Worm (Caenorhabditis elegans): ENCODE data around the gene F21C10.1.

F21C10.1 gene

ce11 chrV:9157597-9157996, 25.5 kb downstream of the F21C10.1 start:
- TF ChIP-seq flt-1 (GFP tag; IDR thresholded peaks at IDR 0.05): no peak

- TF ChIP-seq ref-1 (GFP tag; conservative IDR thresholded peaks at IDR 0.05) (no peak), klf-2 (GFP tag; conservative IDR thresholded peaks at IDR 0.05) (no peak), cog-1 (tag; optimal IDR thresholded peaks at IDR 0.05) (no peak), med-1 (GFP tag; optimal IDR thresholded peaks at IDR 0.05; ENCODE audit: insufficient read depth) (no peak), tab-1 (GFP tag; IDR thresholded peaks at IDR 0.05) (no peak), flt-1 (GFP tag; IDR thresholded peaks at IDR 0.05) (no peak), ztf-23 (GFP tag; IDR thresholded peaks at IDR 0.05) (no peak), ztf-29 (GFP tag; IDR thresholded peaks at IDR 0.05) (no peak), T22C8.4 (GFP tag; IDR thresholded peaks at IDR 0.05) (no peak)
These were observed 28.2 kb downstream of the F21C10.1 start, which contains the start of gene col-144 for ce11 chrV:9160224-9160886. Gene col-144 (minus strand): TSS chrV:9160642.

ce11 chrV:9162118-9162729, 30.1 kb downstream of the F21C10.1 start:
- TF ChIP-seq tab-1 (GFP tag; IDR thresholded peaks at IDR 0.05): no peak
- TF ChIP-seq med-1 (GFP tag; optimal IDR thresholded peaks at IDR 0.05; ENCODE audit: insufficient read depth): no peak
- TF ChIP-seq flt-1 (GFP tag; IDR thresholded peaks at IDR 0.05): no peak
- no peak for TF ChIP-seq ztf-23 (GFP tag; IDR thresholded peaks at IDR 0.05)
- TF ChIP-seq T22C8.4 (GFP tag; IDR thresholded peaks at IDR 0.05): no peak
- no peak for TF ChIP-seq ztf-29 (GFP tag; IDR thresholded peaks at IDR 0.05)
- no peak for TF ChIP-seq klf-2 (GFP tag; conservative IDR thresholded peaks at IDR 0.05)
- no peak for TF ChIP-seq ref-1 (GFP tag; conservative IDR thresholded peaks at IDR 0.05)
- TF ChIP-seq cog-1 (tag; optimal IDR thresholded peaks at IDR 0.05): no peak

- TF ChIP-seq tab-1 (GFP tag; IDR thresholded peaks at IDR 0.05): no peak
- no peak for TF ChIP-seq ztf-23 (GFP tag; IDR thresholded peaks at IDR 0.05)
- TF ChIP-seq klf-2 (GFP tag; conservative IDR thresholded peaks at IDR 0.05): no peak
- no peak for TF ChIP-seq T22C8.4 (GFP tag; IDR thresholded peaks at IDR 0.05)
- TF ChIP-seq ref-1 (GFP tag; conservative IDR thresholded peaks at IDR 0.05): no peak
- no peak for TF ChIP-seq flt-1 (GFP tag; IDR thresholded peaks at IDR 0.05)
- no peak for TF ChIP-seq ztf-29 (GFP tag; IDR thresholded peaks at IDR 0.05)
- no peak for TF ChIP-seq med-1 (GFP tag; optimal IDR thresholded peaks at IDR 0.05; ENCODE audit: insufficient read depth)
- no peak for TF ChIP-seq cog-1 (tag; optimal IDR thresholded peaks at IDR 0.05)
These were observed 30.9 kb downstream of the F21C10.1 start, which contains the start of gene col-145 for ce11 chrV:9162955-9163468. Gene col-145 (minus strand): TSS chrV:9163005.

- TF ChIP-seq cog-1 (tag; optimal IDR thresholded peaks at IDR 0.05) (no peak), flt-1 (GFP tag; IDR thresholded peaks at IDR 0.05) (no peak), med-1 (GFP tag; optimal IDR thresholded peaks at IDR 0.05; ENCODE audit: insufficient read depth) (no peak), ztf-23 (GFP tag; IDR thresholded peaks at IDR 0.05) (no peak), ref-1 (GFP tag; conservative IDR thresholded peaks at IDR 0.05) (no peak), T22C8.4 (GFP tag; IDR thresholded peaks at IDR 0.05) (no peak), klf-2 (GFP tag; conservative IDR thresholded peaks at IDR 0.05) (no peak), ztf-29 (GFP tag; IDR thresholded peaks at IDR 0.05) (no peak), tab-1 (GFP tag; IDR thresholded peaks at IDR 0.05) (no peak)
These were observed 31.8 kb downstream of the F21C10.1 start for ce11 chrV:9163897-9164296.

- TF ChIP-seq med-1 (GFP tag; optimal IDR thresholded peaks at IDR 0.05; ENCODE audit: insufficient read depth): no peak
- no peak for TF ChIP-seq ztf-23 (GFP tag; IDR thresholded peaks at IDR 0.05)
- no peak for TF ChIP-seq tab-1 (GFP tag; IDR thresholded peaks at IDR 0.05)
- no peak for TF ChIP-seq ref-1 (GFP tag; conservative IDR thresholded peaks at IDR 0.05)
- no peak for TF ChIP-seq flt-1 (GFP tag; IDR thresholded peaks at IDR 0.05)
- no peak for TF ChIP-seq cog-1 (tag; optimal IDR thresholded peaks at IDR 0.05)
These were observed 33.0 kb downstream of the F21C10.1 start, which contains the start of gene col-10 for ce11 chrV:9165073-9165699. Gene col-10 (minus strand): TSS chrV:9165307.

ce11 chrV:9166306-9166705, 34.2 kb downstream of the F21C10.1 start:
- TF ChIP-seq T22C8.4 (GFP tag; IDR thresholded peaks at IDR 0.05) (no peak), tab-1 (GFP tag; IDR thresholded peaks at IDR 0.05) (no peak), med-1 (GFP tag; optimal IDR thresholded peaks at IDR 0.05; ENCODE audit: insufficient read depth) (no peak), ztf-23 (GFP tag; IDR thresholded peaks at IDR 0.05) (no peak), flt-1 (GFP tag; IDR thresholded peaks at IDR 0.05) (no peak), ztf-29 (GFP tag; IDR thresholded peaks at IDR 0.05) (no peak), ref-1 (GFP tag; conservative IDR thresholded peaks at IDR 0.05) (no peak), klf-2 (GFP tag; conservative IDR thresholded peaks at IDR 0.05) (no peak), cog-1 (tag; optimal IDR thresholded peaks at IDR 0.05) (no peak)

ce11 chrV:9168089-9168488, 35.9 kb downstream of the F21C10.1 start, which contains the start of gene B0222.11:
Gene B0222.11 (minus strand): TSS chrV:9168189.
- TF ChIP-seq ref-1 (GFP tag; conservative IDR thresholded peaks at IDR 0.05): no peak
- no peak for TF ChIP-seq flt-1 (GFP tag; IDR thresholded peaks at IDR 0.05)
- TF ChIP-seq ztf-29 (GFP tag; IDR thresholded peaks at IDR 0.05): no peak
- no peak for TF ChIP-seq cog-1 (tag; optimal IDR thresholded peaks at IDR 0.05)
- no peak for TF ChIP-seq klf-2 (GFP tag; conservative IDR thresholded peaks at IDR 0.05)
- no peak for TF ChIP-seq med-1 (GFP tag; optimal IDR thresholded peaks at IDR 0.05; ENCODE audit: insufficient read depth)
- no peak for TF ChIP-seq tab-1 (GFP tag; IDR thresholded peaks at IDR 0.05)
- TF ChIP-seq ztf-23 (GFP tag; IDR thresholded peaks at IDR 0.05): no peak
- no peak for TF ChIP-seq T22C8.4 (GFP tag; IDR thresholded peaks at IDR 0.05)

ce11 chrV:9172989-9173388, 40.8 kb downstream of the F21C10.1 start, which contains the start of gene gad-3:
Gene gad-3 (minus strand): TSS chrV:9173005.
- TF ChIP-seq ztf-23 (GFP tag; IDR thresholded peaks at IDR 0.05): no peak
- TF ChIP-seq klf-2 (GFP tag; conservative IDR thresholded peaks at IDR 0.05): no peak
- no peak for TF ChIP-seq ztf-29 (GFP tag; IDR thresholded peaks at IDR 0.05)
- TF ChIP-seq flt-1 (GFP tag; IDR thresholded peaks at IDR 0.05): no peak
- no peak for TF ChIP-seq med-1 (GFP tag; optimal IDR thresholded peaks at IDR 0.05; ENCODE audit: insufficient read depth)
- no peak for TF ChIP-seq ref-1 (GFP tag; conservative IDR thresholded peaks at IDR 0.05)
- TF ChIP-seq tab-1 (GFP tag; IDR thresholded peaks at IDR 0.05): no peak
- TF ChIP-seq cog-1 (tag; optimal IDR thresholded peaks at IDR 0.05): no peak
- no peak for TF ChIP-seq T22C8.4 (GFP tag; IDR thresholded peaks at IDR 0.05)
